Fruit fly (Drosophila melanogaster) whole organism, adult: Measurements from ENCODE around the gene CG42258.

Experiments
- CG11617 ChIP-seq: fragments of 200-800 bp; sonication (Bioruptor generic); optimal IDR thresholded peaks from 2 replicates; lab custom pipeline; 2017; ENCODE audit warnings: mild to moderate bottlenecking, missing biosample characterization, missing genetic modification reagents, missing genetic modification characterization
- CG12768 ChIP-seq: fragments of 200-800 bp; sonication (Bioruptor generic); optimal IDR thresholded peaks from 2 replicates; lab custom pipeline; 2017; ENCODE audit warnings: missing biosample characterization, missing genetic modification characterization, mild to moderate bottlenecking, moderate library complexity, missing genetic modification reagents
- CG14711 ChIP-seq: fragments of 200-800 bp; sonication (Bioruptor generic); optimal IDR thresholded peaks from 2 replicates; lab custom pipeline; 2018; ENCODE audit warnings: missing biosample characterization, mild to moderate bottlenecking, missing genetic modification characterization, moderate library complexity
- CG1620 ChIP-seq: fragments of 200-800 bp; sonication (Bioruptor generic); optimal IDR thresholded peaks from 2 replicates; lab custom pipeline; 2016; ENCODE audit warnings: missing biosample characterization, missing genetic modification characterization
- CG33017 ChIP-seq: fragments of 200-800 bp; sonication (Bioruptor generic); optimal IDR thresholded peaks from 2 replicates; lab custom pipeline; 2018; ENCODE audit warnings: missing biosample characterization, mild to moderate bottlenecking, missing genetic modification characterization, moderate library complexity
- CG5204 ChIP-seq: fragments of 200-800 bp; sonication (Bioruptor generic); optimal IDR thresholded peaks from 2 replicates; lab custom pipeline; 2016; ENCODE audit warnings: missing biosample characterization, missing genetic modification characterization
- CG7045 ChIP-seq: fragments of 200-800 bp; sonication (Bioruptor generic); optimal IDR thresholded peaks from 2 replicates; lab custom pipeline; 2017; ENCODE audit warnings: missing biosample characterization, mild to moderate bottlenecking, missing genetic modification characterization
- CG7101 ChIP-seq: fragments of 200-800 bp; sonication (Bioruptor generic); optimal IDR thresholded peaks from 2 replicates; lab custom pipeline; 2018; ENCODE audit warnings: missing biosample characterization, mild to moderate bottlenecking, missing genetic modification characterization, moderate library complexity
- Clk ChIP-seq: fragments of 200-800 bp; sonication (Bioruptor generic); optimal IDR thresholded peaks from 2 replicates; lab custom pipeline; 2017; ENCODE audit warnings: missing biosample characterization, missing genetic modification characterization
- Crg-1 ChIP-seq: fragments of 200-800 bp; sonication (Bioruptor generic); optimal IDR thresholded peaks from 2 replicates; lab custom pipeline; 2016; ENCODE audit warnings: missing biosample characterization, missing genetic modification characterization
- Hr96 ChIP-seq: fragments of 200-800 bp; sonication (Bioruptor generic); optimal IDR thresholded peaks from 2 replicates; lab custom pipeline; 2016; ENCODE audit warnings: missing biosample characterization, missing genetic modification characterization
- Mnt ChIP-seq: fragments of 200-800 bp; sonication (Bioruptor generic); optimal IDR thresholded peaks from 2 replicates; lab custom pipeline; 2016; ENCODE audit warnings: missing biosample characterization, mild to moderate bottlenecking, missing genetic modification characterization
- bab1 ChIP-seq: fragments of 200-800 bp; sonication (Bioruptor generic); optimal IDR thresholded peaks from 3 replicates; lab custom pipeline; 2019; ENCODE audit warnings: missing biosample characterization, mild to moderate bottlenecking, missing genetic modification characterization, moderate library complexity
- cic ChIP-seq: fragments of 200-800 bp; sonication (Bioruptor generic); optimal IDR thresholded peaks from 2 replicates; lab custom pipeline; 2017; ENCODE audit warnings: missing biosample characterization, mild to moderate bottlenecking, missing genetic modification characterization, moderate library complexity
- cnc ChIP-seq, 2 experiments: fragments of >200 bp; optimal IDR thresholded peaks; 2 replicates each; lab custom pipeline; 2017
- kay ChIP-seq: fragments of 200-800 bp; sonication (Bioruptor generic); peaks from one replicate; lab custom pipeline; 2016; ENCODE audit warnings: missing biosample characterization, missing genetic modification characterization, borderline replicate concordance
- ovo ChIP-seq: fragments of 200-800 bp; sonication (Bioruptor generic); optimal IDR thresholded peaks from 2 replicates; lab custom pipeline; 2016; ENCODE audit warnings: missing biosample characterization, missing genetic modification characterization
- pad ChIP-seq: fragments of 200-800 bp; sonication (Bioruptor generic); optimal IDR thresholded peaks from 3 replicates; lab custom pipeline; 2017; ENCODE audit warnings: missing biosample characterization, missing genetic modification characterization, mild to moderate bottlenecking, moderate library complexity, missing genetic modification reagents
- tj ChIP-seq: fragments of 200-800 bp; sonication (Bioruptor generic); optimal IDR thresholded peaks from 3 replicates; lab custom pipeline; 2017; ENCODE audit warnings: missing biosample characterization, mild to moderate bottlenecking, missing genetic modification characterization, moderate library complexity
- toe ChIP-seq: fragments of 200-800 bp; sonication (Bioruptor generic); optimal IDR thresholded peaks from 2 replicates; lab custom pipeline; 2016; ENCODE audit warnings: missing biosample characterization, missing genetic modification characterization

The CG42258 gene

DNA sequence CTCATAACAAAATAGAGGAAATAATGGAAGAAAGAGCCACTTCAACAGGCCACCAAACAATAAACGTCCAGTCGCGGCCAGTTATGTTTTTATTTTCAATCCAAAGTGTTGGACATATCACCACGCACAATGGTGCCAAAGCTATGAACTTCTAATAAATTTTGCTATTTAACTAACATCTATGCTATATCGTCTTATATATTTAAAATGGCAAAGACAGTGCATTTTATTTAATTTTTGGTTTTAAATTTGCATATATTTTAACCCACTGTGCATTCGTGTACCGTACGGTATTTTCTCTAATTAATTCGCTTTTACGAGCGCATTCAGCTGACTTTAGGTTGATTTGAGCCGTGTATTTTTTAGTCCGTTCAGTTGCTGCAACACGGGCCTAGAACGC, 9.0 kb upstream of the CG42258 start, which contains the start of gene CG15927:
CG15927 (plus strand) TSS at position 372 of the 400 bp plus-strand sequence.
- no peak for TF ChIP-seq CG33017 (tag; lab: Kevin White, UChicago)
- TF ChIP-seq cnc (optimal IDR thresholded peaks at IDR 0.05; lab: Kevin White, UChicago), result no peak
- TF ChIP-seq cic (GFP tag; lab: Kevin White, UChicago), result no peak
- no peak for TF ChIP-seq CG1620 (GFP tag; lab: Kevin White, UChicago)
- TF ChIP-seq CG7101 (tag; lab: Kevin White, UChicago), result no peak
- TF ChIP-seq Clk, result no peak

DNA sequence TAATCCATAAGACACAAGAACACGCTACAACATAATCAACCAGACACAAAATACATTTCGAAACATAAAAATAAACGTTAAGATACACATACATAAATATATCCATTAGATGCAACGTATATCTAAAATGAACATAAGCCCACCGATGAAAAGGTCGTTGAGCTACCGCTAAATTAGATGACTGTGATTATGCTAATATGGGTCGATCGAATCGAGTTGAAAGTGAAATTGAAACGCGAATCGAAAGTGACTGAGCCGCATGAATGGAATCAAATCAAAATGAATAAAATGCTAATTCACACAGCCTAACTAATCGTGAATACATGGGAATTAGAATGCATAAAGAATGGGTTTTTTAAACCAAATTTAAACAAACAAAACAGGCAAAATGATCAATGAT, 7.4 kb upstream of the CG42258 start:
- TF ChIP-seq CG1620 (GFP tag; lab: Kevin White, UChicago) (no peak), cic (GFP tag; lab: Kevin White, UChicago) (no peak), CG5204 (no peak), CG7045 (GFP tag; lab: Kevin White, UChicago) (no peak), CG33017 (tag; lab: Kevin White, UChicago) (no peak), CG11617 (GFP tag; lab: Kevin White, UChicago) (no peak), Clk (no peak), CG12768 (no peak), CG7101 (tag; lab: Kevin White, UChicago) (no peak), Hr96 (no peak)

DNA sequence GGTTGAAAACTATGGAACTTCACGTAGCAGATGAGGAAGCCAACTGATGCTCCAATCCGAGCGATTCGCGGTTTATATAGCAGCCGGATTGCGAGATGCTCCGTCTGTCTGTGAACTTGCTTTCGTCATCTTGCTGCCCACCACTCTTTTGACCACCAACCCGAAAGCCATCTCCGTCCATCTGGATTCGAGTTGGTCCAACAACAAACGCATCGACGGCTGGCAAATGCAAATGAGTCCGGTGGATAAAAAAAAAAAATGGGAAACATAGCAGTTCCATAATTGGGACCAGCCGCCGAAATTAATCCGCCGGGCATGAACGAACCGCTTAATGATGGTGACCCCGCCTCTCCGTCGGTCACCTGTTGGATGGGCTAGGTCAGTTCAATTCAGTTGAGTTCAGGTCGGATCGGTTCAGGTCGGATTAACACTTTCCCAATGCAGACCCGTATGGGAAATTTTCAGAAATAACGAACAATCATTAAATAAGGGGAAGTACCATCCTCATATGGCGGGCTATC, 5.6 kb upstream of the CG42258 start, which contains the start of gene CG15731:
CG15731 (minus strand) TSS at position 51 of the 521 bp plus-strand sequence.
- TF ChIP-seq toe (GFP tag; lab: Kevin White, UChicago), result no peak
- TF ChIP-seq kay (GFP tag; lab: Kevin White, UChicago), result no peak
- no peak for TF ChIP-seq CG14711 (tag; lab: Kevin White, UChicago)
- no peak for TF ChIP-seq tj (GFP tag; lab: Kevin White, UChicago)
- no peak for TF ChIP-seq CG12768
- TF ChIP-seq pad (GFP tag; lab: Kevin White, UChicago), result no peak
- no peak for TF ChIP-seq CG7101 (tag; lab: Kevin White, UChicago)
- no peak for TF ChIP-seq cnc (optimal IDR thresholded peaks at IDR 0.05; lab: Kevin White, UChicago)
- TF ChIP-seq Crg-1 (GFP tag; lab: Kevin White, UChicago), result no peak
- no peak for TF ChIP-seq CG11617 (GFP tag; lab: Kevin White, UChicago)
- no peak for TF ChIP-seq cic (GFP tag; lab: Kevin White, UChicago)
- no peak for TF ChIP-seq CG33017 (tag; lab: Kevin White, UChicago)
- no peak for TF ChIP-seq Hr96
- no peak for TF ChIP-seq CG5204
- TF ChIP-seq Clk, result no peak

DNA sequence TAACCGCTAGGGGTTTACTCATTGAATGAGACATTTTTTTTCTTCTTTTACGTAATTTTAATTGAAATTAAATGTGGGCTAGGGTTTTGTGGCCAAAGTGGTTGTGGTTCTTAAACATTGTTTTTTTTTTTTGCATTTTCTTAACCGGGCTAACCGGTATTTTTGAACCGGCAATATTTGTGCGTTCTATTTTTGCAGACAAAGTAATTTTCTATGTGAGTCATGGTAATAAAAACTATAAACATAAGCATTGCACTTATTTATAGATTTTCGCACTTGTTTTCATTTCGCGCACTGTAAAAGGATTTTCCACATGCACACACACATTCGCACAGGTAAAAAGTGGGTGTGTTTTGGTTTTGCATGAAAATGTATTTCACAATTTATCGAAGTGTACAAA, 1.1 kb upstream of the CG42258 start:
- TF ChIP-seq tj (GFP tag; lab: Kevin White, UChicago) (no peak), CG7101 (tag; lab: Kevin White, UChicago) (no peak), CG5204 (no peak), Clk (no peak), bab1 (GFP tag; lab: Kevin White, UChicago) (peak; percentile 2), pad (GFP tag; lab: Kevin White, UChicago) (no peak)

DNA sequence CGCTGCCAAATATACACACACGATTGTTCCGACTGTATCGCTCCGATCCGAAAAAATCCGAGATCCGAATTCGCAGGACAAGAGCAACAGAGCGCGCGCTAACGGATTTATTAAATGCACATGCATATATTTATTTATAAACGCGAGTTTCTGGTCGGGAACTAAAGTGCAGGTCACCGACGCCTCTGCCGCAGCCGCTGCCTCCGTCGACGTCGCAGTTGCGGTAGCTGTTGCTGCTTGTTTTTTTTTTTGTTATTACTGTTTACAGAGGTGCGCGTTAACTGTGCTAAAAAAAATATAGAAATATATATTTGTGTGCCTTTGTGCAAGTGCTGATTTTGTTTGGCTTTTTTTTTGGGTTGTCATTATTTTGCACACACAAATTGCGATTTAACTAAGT, 232 bp downstream of the CG42258 start:
- TF ChIP-seq CG12768, result no peak
- TF ChIP-seq pad (GFP tag; lab: Kevin White, UChicago), result no peak

DNA sequence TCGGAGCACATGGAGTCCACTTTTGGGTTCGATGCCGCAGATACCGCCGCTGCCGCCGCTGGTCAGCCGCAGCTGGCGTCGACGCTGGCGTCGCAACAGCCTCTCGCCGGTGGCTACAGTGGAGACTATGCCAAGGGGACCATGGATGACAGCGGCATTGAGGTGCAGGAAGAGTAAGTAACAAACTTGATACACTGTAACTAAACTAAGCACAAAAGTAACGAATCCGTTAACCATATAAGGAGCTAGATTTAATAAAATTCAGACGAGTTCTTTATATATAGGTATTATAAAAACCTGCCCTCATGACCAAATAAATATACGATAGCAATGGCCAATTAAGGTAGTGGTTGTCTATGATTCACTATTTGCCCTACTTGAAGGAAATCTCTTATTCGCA, 2.0 kb downstream of the CG42258 start:
- TF ChIP-seq CG12768 (no peak), cic (GFP tag; lab: Kevin White, UChicago) (no peak), CG11617 (GFP tag; lab: Kevin White, UChicago) (no peak), CG7101 (tag; lab: Kevin White, UChicago) (no peak), CG14711 (tag; lab: Kevin White, UChicago) (no peak), CG1620 (GFP tag; lab: Kevin White, UChicago) (no peak), toe (GFP tag; lab: Kevin White, UChicago) (no peak), CG5204 (no peak)

DNA sequence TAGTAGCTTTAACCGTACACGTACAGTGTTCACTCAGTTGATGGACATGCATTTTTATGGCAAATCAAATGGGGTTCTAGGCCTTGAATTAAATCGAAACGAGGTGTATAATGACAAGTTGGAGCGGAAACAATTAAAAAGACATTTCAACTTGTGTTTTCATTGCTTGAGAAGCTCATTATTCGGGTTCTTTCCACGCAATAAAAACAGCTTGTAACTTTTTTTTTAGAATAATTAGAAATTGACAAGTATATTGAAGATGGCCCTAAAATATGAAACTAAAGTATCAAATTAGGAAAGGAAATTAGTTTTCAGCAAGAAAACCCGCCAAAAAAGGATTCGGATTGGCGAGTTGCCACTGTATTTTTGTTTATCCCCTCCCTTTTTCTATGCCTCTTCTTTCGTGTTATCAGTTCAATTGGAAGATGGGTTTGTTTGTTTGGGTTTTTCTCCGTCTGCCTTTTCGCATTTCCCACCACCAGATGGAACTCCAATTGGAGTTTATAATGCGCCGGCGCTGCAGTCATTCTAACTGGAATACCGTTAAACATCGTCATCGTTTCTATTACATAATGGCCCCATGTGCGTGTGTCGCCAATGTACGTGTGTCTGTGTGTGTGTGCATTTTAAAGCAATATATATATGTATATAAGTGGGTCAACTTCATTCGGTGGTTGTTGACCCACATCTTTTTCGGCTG, 3.4 kb downstream of the CG42258 start:
- TF ChIP-seq CG1620 (GFP tag; lab: Kevin White, UChicago) (no peak), Crg-1 (GFP tag; lab: Kevin White, UChicago) (no peak), CG5204 (no peak), CG7101 (tag; lab: Kevin White, UChicago) (no peak), CG11617 (GFP tag; lab: Kevin White, UChicago) (no peak), ovo (GFP tag; lab: Kevin White, UChicago) (no peak)

DNA sequence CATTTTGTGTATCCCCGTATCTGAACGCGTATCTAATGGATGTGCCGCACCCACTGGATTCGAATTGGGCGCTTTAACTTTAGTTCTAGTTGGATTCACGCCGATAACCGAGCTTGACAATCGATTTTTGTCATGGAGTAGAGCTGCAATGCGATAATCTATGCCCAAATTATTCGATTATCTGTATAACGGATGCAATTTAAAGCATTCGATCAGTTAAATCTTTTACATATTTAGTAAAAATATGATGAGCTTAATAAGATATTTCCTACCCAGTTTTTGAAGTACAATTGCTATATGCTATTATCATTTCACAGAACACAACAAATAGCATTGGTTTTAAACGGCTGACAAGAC, 3.9 kb downstream of the CG42258 start:
- TF ChIP-seq ovo (GFP tag; lab: Kevin White, UChicago) (no peak), CG1620 (GFP tag; lab: Kevin White, UChicago) (no peak), tj (GFP tag; lab: Kevin White, UChicago) (no peak), CG7045 (GFP tag; lab: Kevin White, UChicago) (no peak), Clk (no peak), CG11617 (GFP tag; lab: Kevin White, UChicago) (no peak), bab1 (GFP tag; lab: Kevin White, UChicago) (no peak), CG14711 (tag; lab: Kevin White, UChicago) (no peak), toe (GFP tag; lab: Kevin White, UChicago) (no peak), cic (GFP tag; lab: Kevin White, UChicago) (no peak), Crg-1 (GFP tag; lab: Kevin White, UChicago) (no peak), CG12768 (no peak), Mnt (GFP tag; lab: Kevin White, UChicago) (no peak), kay (GFP tag; lab: Kevin White, UChicago) (no peak), Hr96 (no peak), cnc (optimal IDR thresholded peaks at IDR 0.05; lab: Kevin White, UChicago) (no peak), CG7101 (tag; lab: Kevin White, UChicago) (no peak), CG5204 (no peak), CG33017 (tag; lab: Kevin White, UChicago) (no peak)
